Worm (Caenorhabditis elegans) whole organism, L4 larva: Measurements from ENCODE around the gene cpr-1.

Experiments used
- arid-1 ChIP-seq: fragments of 200-800 bp; sonication (Bioruptor generic); conservative IDR thresholded peaks from 2 replicates; pipeline ENCODE4 v1.3.6; 2022; ENCODE audit warnings: missing genetic modification reagents, missing genetic modification characterization, missing compliant biosample characterization
- lin-13 ChIP-seq: fragments of 150-350 bp; optimal IDR thresholded peaks from 2 replicates; lab custom pipeline; 2014; ENCODE audit warnings: missing biosample characterization, missing genetic modification reagents, missing genetic modification characterization
- nhr-28 ChIP-seq: fragments of 150-350 bp; optimal IDR thresholded peaks from 2 replicates; lab custom pipeline; 2014; ENCODE audit warnings: missing biosample characterization, missing genetic modification characterization
- nhr-77 ChIP-seq: fragments of 150-350 bp; optimal IDR thresholded peaks from 2 replicates; lab custom pipeline; 2014; ENCODE audit warnings: missing biosample characterization, missing genetic modification characterization

DNA sequence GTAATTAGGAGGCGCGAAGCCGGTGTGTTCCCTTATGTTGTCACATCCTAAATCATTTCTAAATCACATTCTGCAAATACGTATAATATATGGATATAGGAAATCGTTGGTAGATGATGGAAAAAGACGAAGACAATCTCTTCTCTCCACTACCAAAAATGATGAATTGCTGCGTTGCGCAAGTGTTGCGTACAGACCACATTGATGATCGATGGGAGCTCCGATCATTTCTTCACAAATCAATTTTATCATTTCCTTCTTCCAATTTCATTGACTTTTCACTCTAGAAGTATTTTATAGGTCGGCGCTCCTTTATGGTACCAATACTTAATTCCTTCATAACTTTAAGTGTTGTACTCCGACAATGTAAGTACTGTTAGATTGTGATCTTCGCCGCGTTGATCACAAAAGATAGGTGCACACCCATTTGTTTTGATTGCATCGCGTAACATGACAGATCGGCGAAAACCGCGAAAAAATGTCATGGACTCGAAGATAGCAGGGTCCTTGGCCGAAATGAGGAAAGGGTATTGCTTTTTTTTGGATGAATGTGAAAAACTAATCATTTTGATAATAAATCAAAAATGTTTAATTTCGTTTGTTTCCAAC lies 25.7 kb upstream of the cpr-1 start:
- TF ChIP-seq nhr-77 (tag; lab: Kevin White, UChicago) = no peak
- no peak for TF ChIP-seq arid-1 (GFP tag; lab: Robert Waterston, UW)
- no peak for TF ChIP-seq nhr-28 (tag; lab: Kevin White, UChicago)
- TF ChIP-seq lin-13 (GFP tag; lab: Kevin White, UChicago) = no peak
